Worm (Caenorhabditis elegans) whole organism, late embryonic: ENCODE data around the gene srh-237.

ENCODE experiments used
- C08G9.2 ChIP-seq: sonication (generic microtip); optimal IDR thresholded peaks from 2 replicates; lab custom pipeline; 2016; ENCODE audit warnings: mild to moderate bottlenecking, missing genetic modification characterization, moderate library complexity, missing compliant biosample characterization
- F13H6.1 ChIP-seq: sonication (generic microtip); optimal IDR thresholded peaks from 2 replicates; lab custom pipeline; 2016; ENCODE audit warnings: missing genetic modification characterization, missing compliant biosample characterization
- ahr-1 ChIP-seq: sonication (generic microtip); optimal IDR thresholded peaks from 2 replicates; lab custom pipeline; 2016; ENCODE audit warnings: missing genetic modification characterization, missing compliant biosample characterization
- ceh-18 ChIP-seq: sonication (generic microtip); optimal IDR thresholded peaks from 2 replicates; lab custom pipeline; 2016; ENCODE audit warnings: missing genetic modification characterization, missing compliant biosample characterization
- ceh-19 ChIP-seq: fragments of 200-800 bp; sonication (Bioruptor generic); optimal IDR thresholded peaks from 2 replicates; lab custom pipeline; 2018; ENCODE audit warnings: mild to moderate bottlenecking, missing genetic modification characterization, missing compliant biosample characterization
- ceh-24 ChIP-seq: sonication (generic microtip); optimal IDR thresholded peaks from 2 replicates; lab custom pipeline; 2016; ENCODE audit warnings: mild to moderate bottlenecking, missing genetic modification characterization, missing compliant biosample characterization
- ceh-30 ChIP-seq: fragments of 150-350 bp; optimal IDR thresholded peaks from 2 replicates; lab custom pipeline; 2014; ENCODE audit warnings: missing biosample characterization, missing genetic modification characterization
- ceh-31 ChIP-seq: sonication (generic microtip); optimal IDR thresholded peaks from 2 replicates; lab custom pipeline; 2016; ENCODE audit warnings: missing genetic modification characterization, missing compliant biosample characterization
- ceh-45 ChIP-seq: fragments of 200-800 bp; sonication (Bioruptor generic); IDR thresholded peaks from 2 replicates; pipeline ENCODE4 v1.3.6; 2022; ENCODE audit warnings: missing genetic modification reagents, missing genetic modification characterization, missing compliant biosample characterization
- che-1 ChIP-seq: sonication (generic microtip); optimal IDR thresholded peaks from 2 replicates; lab custom pipeline; 2016; ENCODE audit warnings: mild to moderate bottlenecking, missing genetic modification characterization, missing compliant biosample characterization
- dve-1 ChIP-seq: sonication (generic microtip); optimal IDR thresholded peaks from 2 replicates; lab custom pipeline; 2017; ENCODE audit warnings: antibody characterized with exemption, mild to moderate bottlenecking, missing genetic modification characterization, missing compliant biosample characterization
- ets-4 ChIP-seq: sonication (generic microtip); optimal IDR thresholded peaks from 2 replicates; lab custom pipeline; 2016; ENCODE audit warnings: missing genetic modification characterization, missing compliant biosample characterization
- eyg-1 ChIP-seq: sonication (generic microtip); optimal IDR thresholded peaks from 2 replicates; lab custom pipeline; 2016; ENCODE audit warnings: missing genotype, missing genetic modification characterization, missing compliant biosample characterization
- fax-1 ChIP-seq: sonication (generic microtip); optimal IDR thresholded peaks from 2 replicates; lab custom pipeline; 2016; ENCODE audit warnings: missing genotype, missing genetic modification characterization, missing compliant biosample characterization
- hlh-13 ChIP-seq: fragments of 200-800 bp; sonication (Bioruptor generic); optimal IDR thresholded peaks from 2 replicates; lab custom pipeline; 2018; ENCODE audit warnings: mild to moderate bottlenecking, missing genetic modification characterization, missing compliant biosample characterization
- hlh-15 ChIP-seq: sonication (generic microtip); optimal IDR thresholded peaks from 2 replicates; lab custom pipeline; 2016; ENCODE audit warnings: missing genetic modification characterization, missing compliant biosample characterization
- hlh-30 ChIP-seq: sonication (generic microtip); optimal IDR thresholded peaks from 2 replicates; lab custom pipeline; 2017; ENCODE audit warnings: antibody characterized with exemption, missing genetic modification characterization, missing compliant biosample characterization; ENCODE audit not compliant: insufficient read depth
- hlh-6 ChIP-seq: sonication (generic microtip); optimal IDR thresholded peaks from 2 replicates; lab custom pipeline; 2016; ENCODE audit warnings: missing genotype, missing genetic modification characterization, missing compliant biosample characterization
- hlh-8 ChIP-seq: sonication (generic microtip); optimal IDR thresholded peaks from 2 replicates; lab custom pipeline; 2016; ENCODE audit warnings: missing genotype, missing genetic modification characterization, missing compliant biosample characterization
- lim-6 ChIP-seq: sonication (generic microtip); optimal IDR thresholded peaks from 2 replicates; lab custom pipeline; 2016; ENCODE audit warnings: missing genetic modification characterization, missing compliant biosample characterization
- mec-3 ChIP-seq: sonication (generic microtip); optimal IDR thresholded peaks from 2 replicates; lab custom pipeline; 2016; ENCODE audit warnings: borderline replicate concordance, missing genetic modification characterization, missing compliant biosample characterization
- nfya-1 ChIP-seq: sonication (generic microtip); optimal IDR thresholded peaks from 2 replicates; lab custom pipeline; 2017; ENCODE audit warnings: missing genetic modification characterization, mild to moderate bottlenecking, missing compliant biosample characterization, antibody characterized with exemption, moderate library complexity
- nhr-11 ChIP-seq: fragments of 150-350 bp; optimal IDR thresholded peaks from 2 replicates; lab custom pipeline; 2014; ENCODE audit warnings: missing biosample characterization, missing genetic modification characterization
- odd-2 ChIP-seq: sonication (generic microtip); optimal IDR thresholded peaks from 2 replicates; lab custom pipeline; 2017; ENCODE audit warnings: antibody characterized with exemption, mild to moderate bottlenecking, missing genetic modification characterization, missing compliant biosample characterization
- pha-2 ChIP-seq: sonication (generic microtip); optimal IDR thresholded peaks from 2 replicates; lab custom pipeline; 2017; ENCODE audit warnings: mild to moderate bottlenecking, missing genetic modification characterization, missing compliant biosample characterization
- pha-4 ChIP-seq: fragments of 150-350 bp; optimal IDR thresholded peaks from 2 replicates; lab custom pipeline; 2018; ENCODE audit warnings: missing biosample characterization, missing genetic modification reagents, missing genetic modification characterization
- pqm-1 ChIP-seq: sonication (generic microtip); optimal IDR thresholded peaks from 2 replicates; lab custom pipeline; 2016; ENCODE audit warnings: missing genetic modification characterization, missing compliant biosample characterization
- pros-1 ChIP-seq: fragments of 150-350 bp; optimal IDR thresholded peaks from 2 replicates; lab custom pipeline; 2014; ENCODE audit warnings: missing biosample characterization, missing genetic modification reagents, missing genetic modification characterization
- sdc-2 ChIP-seq: sonication (generic microtip); optimal IDR thresholded peaks from 2 replicates; lab custom pipeline; 2016; ENCODE audit warnings: missing genotype, missing genetic modification characterization, missing compliant biosample characterization
- sox-4 ChIP-seq: sonication (generic microtip); optimal IDR thresholded peaks from 2 replicates; lab custom pipeline; 2017; ENCODE audit warnings: mild to moderate bottlenecking, missing genetic modification characterization, inconsistent platforms, missing compliant biosample characterization
- syd-9 ChIP-seq: sonication (generic microtip); optimal IDR thresholded peaks from 2 replicates; lab custom pipeline; 2016; ENCODE audit warnings: mild to moderate bottlenecking, missing genetic modification characterization, moderate library complexity, missing compliant biosample characterization
- tbx-2 ChIP-seq: sonication (generic microtip); optimal IDR thresholded peaks from 2 replicates; lab custom pipeline; 2016; ENCODE audit warnings: missing genetic modification characterization, missing compliant biosample characterization
- ttx-3 ChIP-seq: sonication (generic microtip); optimal IDR thresholded peaks from 2 replicates; lab custom pipeline; 2016; ENCODE audit warnings: missing genetic modification reagents, missing genetic modification characterization, missing compliant biosample characterization
- unc-42 ChIP-seq: sonication (generic microtip); optimal IDR thresholded peaks from 2 replicates; lab custom pipeline; 2016; ENCODE audit warnings: missing genotype, missing genetic modification characterization, missing compliant biosample characterization
- unc-55 ChIP-seq: sonication (generic microtip); optimal IDR thresholded peaks from 2 replicates; lab custom pipeline; 2017; ENCODE audit warnings: missing biosample characterization, missing genetic modification reagents, missing genetic modification characterization
- unc-86 ChIP-seq: sonication (generic microtip); optimal IDR thresholded peaks from 2 replicates; lab custom pipeline; 2016; ENCODE audit warnings: missing genetic modification characterization, missing compliant biosample characterization
- ztf-16 ChIP-seq: sonication (generic microtip); optimal IDR thresholded peaks from 2 replicates; lab custom pipeline; 2017; ENCODE audit warnings: missing genetic modification characterization, missing compliant biosample characterization

Gene srh-237

ce11 chrV:17098669-17099068 is 8.5 kb downstream of the srh-237 start, which contains the start of the genes ZK218.3 and ZK218.4:
TSS of gene ZK218.3 (minus strand) at chrV:17098769.
TSS of gene ZK218.4 (plus strand) at chrV:17098854.
- TF ChIP-seq ceh-31 (tag; lab: Kevin White, UChicago), result no peak
- no peak for TF ChIP-seq unc-55 (GFP tag; lab: Kevin White, UChicago)
- no peak for TF ChIP-seq ahr-1 (tag; lab: Kevin White, UChicago)

ce11 chrV:17100829-17101228 is 10.7 kb downstream of the srh-237 start, which contains the start of gene ZK218.5:
TSS of gene ZK218.5 (plus strand) at chrV:17101129.
- no peak for TF ChIP-seq C08G9.2 (tag; lab: Kevin White, UChicago)
- no peak for TF ChIP-seq nhr-11
- TF ChIP-seq unc-86 (tag; lab: Kevin White, UChicago), result no peak
- TF ChIP-seq ceh-45 (GFP tag; lab: Robert Waterston, UW), result no peak
- no peak for TF ChIP-seq ceh-18
- no peak for TF ChIP-seq lim-6 (tag; lab: Kevin White, UChicago)
- TF ChIP-seq unc-55 (GFP tag; lab: Kevin White, UChicago), result no peak
- no peak for TF ChIP-seq hlh-13 (GFP tag; lab: Kevin White, UChicago)
- no peak for TF ChIP-seq mec-3

ce11 chrV:17104527-17104926 is 14.3 kb downstream of the srh-237 start, which contains the start of gene nhr-248:
TSS of gene nhr-248 (minus strand) at chrV:17104627.
- TF ChIP-seq ttx-3 (tag; lab: Kevin White, UChicago), result no peak
- no peak for TF ChIP-seq che-1 (tag; lab: Kevin White, UChicago)
- no peak for TF ChIP-seq hlh-15 (tag; lab: Kevin White, UChicago)
- no peak for TF ChIP-seq hlh-30 (tag; lab: Kevin White, UChicago)
- no peak for TF ChIP-seq hlh-8 (tag; lab: Kevin White, UChicago)
- TF ChIP-seq nhr-11, result no peak

- TF ChIP-seq sox-4 (tag; lab: Kevin White, UChicago) (no peak), mec-3 (no peak), ceh-24 (tag; lab: Kevin White, UChicago) (no peak), tbx-2 (no peak), ceh-30 (tag; lab: Kevin White, UChicago) (no peak), F13H6.1 (tag; lab: Kevin White, UChicago) (no peak), pha-2 (tag; lab: Kevin White, UChicago) (no peak), hlh-6 (tag; lab: Kevin White, UChicago) (no peak), syd-9 (tag; lab: Kevin White, UChicago) (no peak), ceh-19 (GFP tag; lab: Kevin White, UChicago) (no peak), sdc-2 (tag; lab: Kevin White, UChicago) (no peak), eyg-1 (tag; lab: Kevin White, UChicago) (no peak), dve-1 (tag; lab: Kevin White, UChicago) (no peak), ttx-3 (tag; lab: Kevin White, UChicago) (no peak), unc-42 (tag; lab: Kevin White, UChicago) (no peak), pha-4 (no peak), ztf-16 (tag; lab: Kevin White, UChicago) (no peak), ceh-18 (no peak)
Observed at ce11 chrV:17105483-17105882, 15.3 kb downstream of the srh-237 start, which contains the start of gene ZK218.7. TSS of gene ZK218.7 (plus strand) at chrV:17105783.

ce11 chrV:17108310-17108709 is 18.1 kb downstream of the srh-237 start, which contains the start of gene ZK218.11:
TSS of gene ZK218.11 (minus strand) at chrV:17108410.
- TF ChIP-seq ceh-30 (tag; lab: Kevin White, UChicago) (no peak), ets-4 (tag; lab: Kevin White, UChicago) (no peak), pros-1 (tag; lab: Kevin White, UChicago) (no peak), sdc-2 (tag; lab: Kevin White, UChicago) (no peak), nfya-1 (tag; lab: Kevin White, UChicago) (no peak), odd-2 (tag; lab: Kevin White, UChicago) (no peak), hlh-30 (tag; lab: Kevin White, UChicago) (no peak), hlh-15 (tag; lab: Kevin White, UChicago) (no peak), hlh-8 (tag; lab: Kevin White, UChicago) (no peak), pqm-1 (tag; lab: Kevin White, UChicago) (no peak), fax-1 (tag; lab: Kevin White, UChicago) (no peak), F13H6.1 (tag; lab: Kevin White, UChicago) (no peak), tbx-2 (no peak), ztf-16 (tag; lab: Kevin White, UChicago) (no peak)
